Fruit fly (Drosophila melanogaster): ENCODE data around the gene nac.
A peak's percentile ranks its signal among the peaks of the same experiment; 100 is the strongest.

nac gene

dm6 chr3R:8333768-8334470, 30.1 kb upstream of the nac start, which contains the start of gene Poxm (continued):
- TF ChIP-seq CG14667 (GFP tag; IDR thresholded peaks at IDR 0.05) (peak; percentile 90; the same call in 1 of the 2 replicates), Stat92E (GFP tag; optimal IDR thresholded peaks at IDR 0.05) (peak in 1 of 3 experiments; percentile 88), Dp (GFP tag; optimal IDR thresholded peaks at IDR 0.05) (no peak), Myb (GFP tag; optimal IDR thresholded peaks at IDR 0.05) (peak; percentile 19), Poxn (GFP tag; IDR thresholded peaks at IDR 0.05) (no peak), CTCF (GFP tag; optimal IDR thresholded peaks at IDR 0.05) (peak; percentile 1), CG4854 (GFP tag; optimal IDR thresholded peaks at IDR 0.05) (peak; percentile 61), CG9876 (GFP tag; optimal IDR thresholded peaks at IDR 0.05) (no peak), CG3847 (GFP tag; IDR thresholded peaks at IDR 0.05) (peak; percentile 84), Ets97D (GFP tag; optimal IDR thresholded peaks at IDR 0.05) (peak; percentile 33), CG11085 (GFP tag; IDR thresholded peaks at IDR 0.05) (peak; percentile 57), crol (GFP tag; IDR thresholded peaks at IDR 0.05) (0 out of 2 replicates have a peak, but pooled peaks have one; percentile 26), CG15696 (tag; optimal IDR thresholded peaks at IDR 0.05) (peak; percentile 94), ranshi (GFP tag; IDR thresholded peaks at IDR 0.05) (peak; percentile 81; the same call in 1 of the 2 replicates), fd102C (GFP tag; optimal IDR thresholded peaks at IDR 0.05) (peak; percentile 1), lmd (GFP tag; IDR thresholded peaks at IDR 0.05) (peak; percentile 94), CG3281 (GFP tag; optimal IDR thresholded peaks at IDR 0.05) (no peak), CG6654 (GFP tag; optimal IDR thresholded peaks at IDR 0.05) (peak; percentile 78), CG31365 (tag; optimal IDR thresholded peaks at IDR 0.05) (no peak), Fer2 (tag; optimal IDR thresholded peaks at IDR 0.05) (peak; percentile 75), B-H1 (GFP tag; IDR thresholded peaks at IDR 0.05) (peak; percentile 81; the same call in 2 of the 3 replicates), Fer1 (GFP tag; optimal IDR thresholded peaks at IDR 0.05) (no peak), jing (GFP tag; optimal IDR thresholded peaks at IDR 0.05) (peak; percentile 58), CG8359 (GFP tag; optimal IDR thresholded peaks at IDR 0.05; ENCODE audit: borderline replicate concordance) (peak; percentile 84), Dek (tag; optimal IDR thresholded peaks at IDR 0.05) (peak; percentile 87), fd64A (GFP tag; optimal IDR thresholded peaks at IDR 0.05) (no peak), CG17186 (GFP tag; optimal IDR thresholded peaks at IDR 0.05) (peak; percentile 49), Deaf1 (tag; optimal IDR thresholded peaks at IDR 0.05) (peak; percentile 56), CG9817 (tag; optimal IDR thresholded peaks at IDR 0.05) (peak; percentile 87), Sox100B (GFP tag; optimal IDR thresholded peaks at IDR 0.05) (peak; percentile 96), CG18619 (GFP tag; optimal IDR thresholded peaks at IDR 0.05) (peak; percentile 88), Ravus (GFP tag; IDR thresholded peaks at IDR 0.05) (peak; percentile 59), Chrac-16 (GFP tag; optimal IDR thresholded peaks at IDR 0.05) (peak; percentile 87), CG15073 (GFP tag; optimal IDR thresholded peaks at IDR 0.05) (peak; percentile 72), CG11723 (GFP tag; optimal IDR thresholded peaks at IDR 0.05) (peak; percentile 81), tin (GFP tag; optimal IDR thresholded peaks at IDR 0.05) (peak; percentile 89), CG5953 (GFP tag; IDR thresholded peaks at IDR 0.05) (0 out of 2 replicates have a peak, but pooled peaks have one; percentile 42), sna (GFP tag; IDR thresholded peaks at IDR 0.05; ENCODE audit: partially characterized antibody) (no peak), CG12769 (tag; optimal IDR thresholded peaks at IDR 0.05) (peak; percentile 4), CG9609 (GFP tag; optimal IDR thresholded peaks at IDR 0.05) (peak; percentile 7), stc (GFP tag; IDR thresholded peaks at IDR 0.05) (peak; percentile 81), CrebB (tag; optimal IDR thresholded peaks at IDR 0.05) (no peak), CG9727 (GFP tag; optimal IDR thresholded peaks at IDR 0.05) (peak; percentile 96), MESR4 (GFP tag; optimal IDR thresholded peaks at IDR 0.05) (no peak), D19A (tag; optimal IDR thresholded peaks at IDR 0.05) (peak; percentile 89), CG18764 (GFP tag; optimal IDR thresholded peaks at IDR 0.05) (peak; percentile 73), Atf-2 (GFP tag; optimal IDR thresholded peaks at IDR 0.05) (peak; percentile 68), kni (GFP tag; optimal IDR thresholded peaks at IDR 0.05) (peak; percentile 52), mirr (GFP tag; optimal IDR thresholded peaks at IDR 0.05) (no peak), bab2 (GFP tag; optimal IDR thresholded peaks at IDR 0.05) (peak; percentile 77)

All from whole organism, embryonic.